Worm (Caenorhabditis elegans) whole organism, young adult: ENCODE measurements around the gene Y46G5A.34.

Experiments used
- F10E7.11 ChIP-seq: sonication (generic microtip); optimal IDR thresholded peaks from 2 replicates; lab custom pipeline; 2017; ENCODE audit warnings: mild to moderate bottlenecking, missing genetic modification characterization, moderate library complexity, missing compliant biosample characterization
- F33H1.4 ChIP-seq: fragments of 200-800 bp; sonication (Bioruptor generic); IDR thresholded peaks from 2 replicates; pipeline ENCODE4 v1.3.6; 2022; ENCODE audit warnings: missing genetic modification reagents, missing genetic modification characterization, missing compliant biosample characterization
- F37B4.10 ChIP-seq: fragments of 200-800 bp; sonication (Bioruptor generic); IDR thresholded peaks from 2 replicates; pipeline ENCODE4 v1.3.6; 2022; ENCODE audit warnings: missing genetic modification characterization, missing compliant biosample characterization
- F49E8.2 ChIP-seq: sonication (generic microtip); optimal IDR thresholded peaks from 3 replicates; lab custom pipeline; 2017; ENCODE audit warnings: missing genetic modification characterization, mild to moderate bottlenecking, missing compliant biosample characterization, antibody characterized with exemption, moderate library complexity; ENCODE audit not compliant: insufficient read depth
- F55B11.4 ChIP-seq: sonication (generic microtip); optimal IDR thresholded peaks from 2 replicates; lab custom pipeline; 2016; ENCODE audit warnings: missing compliant biosample characterization, missing genetic modification characterization, borderline replicate concordance; ENCODE audit not compliant: insufficient read depth
- K11D2.4 ChIP-seq: fragments of 200-800 bp; sonication (Bioruptor generic); IDR thresholded peaks from 2 replicates; pipeline ENCODE4 v1.3.6; 2022; ENCODE audit warnings: missing genetic modification reagents, missing genetic modification characterization, missing compliant biosample characterization
- K12H6.12 ChIP-seq: fragments of 200-800 bp; sonication (Bioruptor generic); optimal IDR thresholded peaks from 2 replicates; lab custom pipeline; 2018; ENCODE audit warnings: mild to moderate bottlenecking, missing genetic modification characterization, missing compliant biosample characterization
- T07F8.4 ChIP-seq: sonication (generic microtip); optimal IDR thresholded peaks from 2 replicates; lab custom pipeline; 2016; ENCODE audit warnings: mild to moderate bottlenecking, missing genetic modification characterization, moderate library complexity, missing compliant biosample characterization
- T26A5.8 ChIP-seq: sonication (generic microtip); optimal IDR thresholded peaks from 2 replicates; lab custom pipeline; 2016; ENCODE audit warnings: missing genetic modification characterization, missing compliant biosample characterization
- Y53F4B.3 ChIP-seq: fragments of 200-800 bp; sonication (Bioruptor generic); IDR thresholded peaks from 2 replicates; pipeline ENCODE4 v1.3.6; 2022; ENCODE audit warnings: missing genetic modification reagents, missing genetic modification characterization, missing compliant biosample characterization
- Y79H2A.3 ChIP-seq: fragments of 200-800 bp; sonication (Bioruptor generic); conservative IDR thresholded peaks from 2 replicates; pipeline ENCODE4 v1.3.6; 2022; ENCODE audit warnings: missing genetic modification reagents, missing genetic modification characterization, missing compliant biosample characterization
- Y95B8A.8 ChIP-seq: fragments of 200-800 bp; sonication (Bioruptor generic); IDR thresholded peaks from 2 replicates; pipeline ENCODE4 v1.3.6; 2022; ENCODE audit warnings: missing genetic modification reagents, missing genetic modification characterization, missing compliant biosample characterization
- atf-7 ChIP-seq: sonication (generic microtip); optimal IDR thresholded peaks from 2 replicates; lab custom pipeline; 2017; ENCODE audit warnings: mild to moderate bottlenecking, missing genetic modification characterization, missing compliant biosample characterization
- attf-5 ChIP-seq: fragments of 200-800 bp; sonication (Bioruptor generic); optimal IDR thresholded peaks from 2 replicates; lab custom pipeline; 2018; ENCODE audit warnings: mild to moderate bottlenecking, missing genetic modification characterization, missing compliant biosample characterization
- cebp-1 ChIP-seq, 2 experiments: fragments of 200-800 bp in 1 of 2; sonication (Bioruptor generic) in 1 of 2; sonication (generic microtip) in 1 of 2; IDR thresholded peaks in 1 of 2; optimal IDR thresholded peaks in 1 of 2; 2 replicates each; pipeline versions ENCODE4 v1.3.6 to Lab custom; 2017 to 2022; ENCODE audit warnings: missing compliant biosample characterization in 2 of 2, missing genetic modification characterization in 2 of 2, mild to moderate bottlenecking in 1 of 2, missing genetic modification reagents in 1 of 2, moderate library complexity in 1 of 2
- cebp-2 ChIP-seq: fragments of 200-800 bp; sonication (Bioruptor generic); IDR thresholded peaks from 2 replicates; pipeline ENCODE4 v1.3.6; 2022; ENCODE audit warnings: missing genetic modification characterization, missing compliant biosample characterization
- ceh-27 ChIP-seq: fragments of 200-800 bp; sonication (Bioruptor generic); optimal IDR thresholded peaks from 2 replicates; lab custom pipeline; 2018; ENCODE audit warnings: mild to moderate bottlenecking, missing genetic modification characterization, moderate library complexity, missing compliant biosample characterization
- ceh-40 ChIP-seq: fragments of 200-800 bp; sonication (Bioruptor generic); IDR thresholded peaks from 2 replicates; pipeline ENCODE4 v1.3.6; 2022; ENCODE audit warnings: missing genetic modification characterization, missing compliant biosample characterization
- ceh-91 ChIP-seq: fragments of 200-800 bp; sonication (Bioruptor generic); IDR thresholded peaks from 2 replicates; pipeline ENCODE4 v1.3.6; 2022; ENCODE audit warnings: missing genetic modification reagents, missing genetic modification characterization, missing compliant biosample characterization
- egl-44 ChIP-seq: fragments of 200-800 bp; sonication (Bioruptor generic); IDR thresholded peaks from 2 replicates; pipeline ENCODE4 v1.3.6; 2022; ENCODE audit warnings: missing genetic modification reagents, missing genetic modification characterization, missing compliant biosample characterization
- hmg-1.2 ChIP-seq: fragments of 200-800 bp; sonication (Bioruptor generic); IDR thresholded peaks from 2 replicates; pipeline ENCODE4 v1.3.6; 2022; ENCODE audit warnings: missing genetic modification reagents, missing genetic modification characterization, missing compliant biosample characterization
- lag-1 ChIP-seq: fragments of 200-800 bp; sonication (Bioruptor generic); IDR thresholded peaks from 2 replicates; pipeline ENCODE4 v1.3.6; 2022; ENCODE audit warnings: missing genetic modification reagents, missing genetic modification characterization, missing compliant biosample characterization
- lin-35 ChIP-seq, 3 experiments: fragments of 150-350 bp in 2 of 3; sonication (generic microtip) in 1 of 3; optimal IDR thresholded peaks; 2 replicates each; lab custom pipeline; 2014 to 2018; ENCODE audit warnings: missing biosample characterization in 3 of 3, missing genetic modification characterization in 3 of 3, missing genetic modification reagents in 3 of 3
- lin-54 ChIP-seq: fragments of 200-800 bp; sonication (Bioruptor generic); optimal IDR thresholded peaks from 2 replicates; lab custom pipeline; 2018; ENCODE audit warnings: mild to moderate bottlenecking, missing genetic modification characterization, missing compliant biosample characterization
- lsl-1 ChIP-seq: fragments of 200-800 bp; sonication (Bioruptor generic); optimal IDR thresholded peaks from 2 replicates; lab custom pipeline; 2018; ENCODE audit warnings: mild to moderate bottlenecking, missing genetic modification characterization, moderate library complexity, missing compliant biosample characterization
- madf-6 ChIP-seq: fragments of 200-800 bp; sonication (Bioruptor generic); IDR thresholded peaks from 2 replicates; pipeline ENCODE4 v1.3.6; 2022; ENCODE audit warnings: missing genetic modification reagents, missing genetic modification characterization, missing compliant biosample characterization
- madf-8 ChIP-seq: fragments of 200-800 bp; sonication (Bioruptor generic); conservative IDR thresholded peaks from 2 replicates; pipeline ENCODE4 v1.3.6; 2022; ENCODE audit warnings: missing genetic modification reagents, missing genetic modification characterization, missing compliant biosample characterization
- mcd-1 ChIP-seq: fragments of 200-800 bp; sonication (Bioruptor generic); IDR thresholded peaks from 2 replicates; pipeline ENCODE4 v1.3.6; 2022; ENCODE audit warnings: missing genetic modification reagents, missing genetic modification characterization, missing compliant biosample characterization
- mxl-1 ChIP-seq: sonication (generic microtip); optimal IDR thresholded peaks from 2 replicates; lab custom pipeline; 2016; ENCODE audit warnings: missing genetic modification characterization, missing compliant biosample characterization
- nfyb-1 ChIP-seq: fragments of 200-800 bp; sonication (Bioruptor generic); IDR thresholded peaks from 2 replicates; pipeline ENCODE4 v1.3.6; 2022; ENCODE audit warnings: missing genetic modification reagents, missing genetic modification characterization, missing compliant biosample characterization
- nhr-80 ChIP-seq: sonication (generic microtip); optimal IDR thresholded peaks from 2 replicates; lab custom pipeline; 2016; ENCODE audit warnings: missing genetic modification characterization, missing compliant biosample characterization
- rcor-1 ChIP-seq: fragments of 200-800 bp; sonication (Bioruptor generic); IDR thresholded peaks from 2 replicates; pipeline ENCODE4 v1.3.6; 2022; ENCODE audit warnings: missing genetic modification reagents, missing genetic modification characterization, missing compliant biosample characterization
- sdz-38 ChIP-seq: sonication (generic microtip); optimal IDR thresholded peaks from 2 replicates; lab custom pipeline; 2016; ENCODE audit warnings: missing genotype, missing genetic modification characterization, missing compliant biosample characterization
- sea-2 ChIP-seq: fragments of 200-800 bp; sonication (Bioruptor generic); IDR thresholded peaks from 2 replicates; pipeline ENCODE4 v1.3.6; 2022; ENCODE audit warnings: missing genetic modification characterization, missing compliant biosample characterization
- snpc-1.1 ChIP-seq: sonication (generic microtip); optimal IDR thresholded peaks from 2 replicates; lab custom pipeline; 2017; ENCODE audit warnings: missing genetic modification characterization, mild to moderate bottlenecking, missing compliant biosample characterization, antibody characterized with exemption, moderate library complexity, missing genotype, missing genetic modification reagents; ENCODE audit not compliant: insufficient read depth
- snpc-3.4 ChIP-seq: sonication (generic microtip); optimal IDR thresholded peaks from 2 replicates; lab custom pipeline; 2017; ENCODE audit warnings: missing genetic modification characterization, mild to moderate bottlenecking, missing compliant biosample characterization, antibody characterized with exemption, moderate library complexity, missing genotype, missing genetic modification reagents
- snpc-4 ChIP-seq, 5 experiments: fragments of 150-350 bp in 1 of 5; sonication (generic microtip) in 4 of 5; optimal IDR thresholded peaks; 2 replicates each; lab custom pipeline; 2014 to 2018; ENCODE audit warnings: missing genetic modification characterization in 5 of 5, missing biosample characterization in 3 of 5, antibody characterized with exemption in 2 of 5, mild to moderate bottlenecking in 2 of 5, missing compliant biosample characterization in 2 of 5, missing genotype in 2 of 5, moderate library complexity in 2 of 5, missing genetic modification reagents in 1 of 5
- somi-1 ChIP-seq: fragments of 200-800 bp; sonication (Bioruptor generic); optimal IDR thresholded peaks from 2 replicates; lab custom pipeline; 2018; ENCODE audit warnings: mild to moderate bottlenecking, missing genetic modification characterization, missing compliant biosample characterization
- tbp1 ChIP-seq: fragments of 200-800 bp; sonication (Bioruptor generic); optimal IDR thresholded peaks from 2 replicates; lab custom pipeline; 2018; ENCODE audit warnings: mild to moderate bottlenecking, missing genetic modification characterization, missing compliant biosample characterization
- zfh-2 ChIP-seq: fragments of 200-800 bp; sonication (Bioruptor generic); conservative IDR thresholded peaks from 2 replicates; pipeline ENCODE4 v1.3.6; 2022; ENCODE audit warnings: missing genetic modification reagents, missing genetic modification characterization, missing compliant biosample characterization
- ztf-25 ChIP-seq: fragments of 200-800 bp; sonication (Bioruptor generic); IDR thresholded peaks from 2 replicates; pipeline ENCODE4 v1.3.6; 2022; ENCODE audit warnings: missing genetic modification reagents, missing genetic modification characterization, missing compliant biosample characterization

Gene Y46G5A.34

ce11 chrII:12805765-12806384 lies 29.4 kb downstream of the Y46G5A.34 start:
- TF ChIP-seq cebp-1 (GFP tag; IDR thresholded peaks at IDR 0.05; lab: Robert Waterston, UW) (no peak), cebp-1 (tag; optimal IDR thresholded peaks at IDR 0.05; lab: Kevin White, UChicago) (peak; percentile 55), rcor-1 (peak; percentile 16; the same call in 1 of the 2 replicates), attf-5 (GFP tag; lab: Kevin White, UChicago) (peak; percentile 40), lin-54 (GFP tag; lab: Kevin White, UChicago) (peak; percentile 14), nfyb-1 (0 out of 2 replicates have a peak, but pooled peaks have one; percentile 28), mcd-1 (GFP tag; lab: Robert Waterston, UW) (peak; percentile 57), zfh-2 (GFP tag; lab: Robert Waterston, UW) (peak; percentile 92), lin-35 (GFP tag; optimal IDR thresholded peaks at IDR 0.05; lab: Kevin White, UChicago) (peak in 1 of 3 experiments; percentile 54), lsl-1 (peak; percentile 17), T26A5.8 (no peak), F49E8.2 (tag; lab: Kevin White, UChicago) (no peak), hmg-1.2 (GFP tag; lab: Robert Waterston, UW) (peak; percentile 85), egl-44 (GFP tag; lab: Robert Waterston, UW) (no peak), atf-7 (tag; lab: Kevin White, UChicago) (peak; percentile 17), tbp1 (GFP tag; lab: Kevin White, UChicago) (peak; percentile 3), nhr-80 (tag; lab: Kevin White, UChicago) (no peak), K12H6.12 (tag; lab: Kevin White, UChicago) (peak; percentile 28), snpc-1.1 (tag; lab: Kevin White, UChicago) (no peak), snpc-4 (GFP tag; optimal IDR thresholded peaks at IDR 0.05; lab: Kevin White, UChicago) (no peak), snpc-4 (tag; optimal IDR thresholded peaks at IDR 0.05; lab: Kevin White, UChicago) (peak in 1 of 4 experiments; percentile 40), ztf-25 (GFP tag; lab: Robert Waterston, UW) (no peak)

ce11 chrII:12806602-12807182 lies 30.2 kb downstream of the Y46G5A.34 start, which contains the start of gene spds-1:
TSS of gene spds-1 (plus strand) at chrII:12806899.
- no peak for TF ChIP-seq mxl-1 (tag; lab: Kevin White, UChicago)
- peak; percentile 68 for TF ChIP-seq zfh-2 (GFP tag; lab: Robert Waterston, UW)
- TF ChIP-seq F10E7.11 (tag; lab: Kevin White, UChicago), result no peak
- no peak for TF ChIP-seq ceh-40
- TF ChIP-seq nhr-80 (tag; lab: Kevin White, UChicago), result peak; percentile 28

DNA sequence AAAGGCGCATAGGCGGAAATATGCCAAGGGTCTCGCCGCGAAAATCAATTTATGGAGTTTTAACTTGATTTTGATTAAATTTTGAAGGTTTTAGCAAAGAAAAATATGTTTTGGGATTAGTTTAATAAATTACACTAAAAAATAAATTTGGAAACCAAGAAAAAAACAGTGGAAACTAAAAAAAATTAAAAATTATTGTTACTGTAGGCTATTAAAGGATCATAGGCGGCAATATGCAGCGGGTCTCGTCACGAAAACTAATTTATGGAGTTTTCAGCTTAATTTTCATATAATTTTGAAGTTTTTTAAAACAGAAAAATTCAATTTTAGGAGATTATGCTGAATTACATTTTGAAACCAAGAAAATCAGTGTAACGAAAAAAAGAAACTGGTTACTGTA lies 32.3 kb downstream of the Y46G5A.34 start:
- peak; percentile 90 for TF ChIP-seq madf-6 (GFP tag; lab: Robert Waterston, UW)
- TF ChIP-seq madf-8 (GFP tag; lab: Robert Waterston, UW), result peak; percentile 79
- TF ChIP-seq mcd-1 (GFP tag; lab: Robert Waterston, UW), result 0 out of 2 replicates have a peak, but pooled peaks have one; percentile 17
- peak; percentile 93 for TF ChIP-seq F33H1.4 (GFP tag; lab: Robert Waterston, UW)
- TF ChIP-seq sdz-38 (tag; lab: Kevin White, UChicago), result no peak
- no peak for TF ChIP-seq nfyb-1
- TF ChIP-seq F37B4.10 (GFP tag; lab: Robert Waterston, UW), result no peak
- TF ChIP-seq Y95B8A.8, result no peak
- no peak for TF ChIP-seq ceh-27 (GFP tag; lab: Kevin White, UChicago)
- TF ChIP-seq F55B11.4 (tag; lab: Kevin White, UChicago), result no peak
- TF ChIP-seq Y53F4B.3 (GFP tag; lab: Robert Waterston, UW), result no peak
- TF ChIP-seq lag-1 (GFP tag; lab: Robert Waterston, UW), result no peak
- TF ChIP-seq K11D2.4, result no peak
- 0 out of 2 replicates have a peak, but pooled peaks have one; percentile 7 for TF ChIP-seq hmg-1.2 (GFP tag; lab: Robert Waterston, UW)
- TF ChIP-seq sea-2 (GFP tag; lab: Robert Waterston, UW), result no peak
- TF ChIP-seq cebp-2, result no peak
- peak; percentile 27 for TF ChIP-seq lin-54 (GFP tag; lab: Kevin White, UChicago)
- TF ChIP-seq Y79H2A.3 (GFP tag; lab: Robert Waterston, UW), result no peak
- TF ChIP-seq atf-7 (tag; lab: Kevin White, UChicago), result no peak
- TF ChIP-seq ceh-91 (GFP tag; lab: Robert Waterston, UW), result peak; percentile 63; the same call in 1 of the 2 replicates
- TF ChIP-seq snpc-3.4 (tag; lab: Kevin White, UChicago), result peak; percentile 40
- no peak for TF ChIP-seq K12H6.12 (tag; lab: Kevin White, UChicago)
- TF ChIP-seq somi-1, result no peak
- peak; percentile 20 for TF ChIP-seq F49E8.2 (tag; lab: Kevin White, UChicago)
- TF ChIP-seq T07F8.4, result no peak
